Fruit fly (Drosophila melanogaster) whole organism, prepupa: ENCODE data around the gene CG43319.
A peak's percentile ranks its signal among the peaks of the same experiment; 100 is the strongest.

ENCODE experiments used
- Blimp-1 ChIP-seq: fragments of 200-800 bp; sonication (Bioruptor generic); optimal IDR thresholded peaks from 3 replicates; lab custom pipeline; 2017; ENCODE audit warnings: missing biosample characterization, missing genetic modification characterization, mild to moderate bottlenecking, moderate library complexity, missing genetic modification reagents
- CG10631 ChIP-seq: fragments of 200-800 bp; sonication (Bioruptor generic); optimal IDR thresholded peaks from 2 replicates; lab custom pipeline; 2016; ENCODE audit warnings: missing biosample characterization, missing genetic modification characterization
- CG11762 ChIP-seq: fragments of 200-800 bp; sonication (Bioruptor generic); optimal IDR thresholded peaks from 3 replicates; lab custom pipeline; 2016; ENCODE audit warnings: missing biosample characterization, missing genetic modification characterization; ENCODE audit not compliant: insufficient read depth
- CG15336 ChIP-seq: fragments of 200-800 bp; sonication (Bioruptor generic); IDR thresholded peaks from 2 replicates; pipeline ENCODE4 v1.3.6; 2022; ENCODE audit warnings: missing biosample characterization, missing genetic modification characterization
- CG1621 ChIP-seq: fragments of 200-800 bp; sonication (Bioruptor generic); optimal IDR thresholded peaks from 3 replicates; lab custom pipeline; 2018; ENCODE audit warnings: missing biosample characterization, mild to moderate bottlenecking, missing genetic modification characterization
- CG16779 ChIP-seq: fragments of 200-800 bp; sonication (Bioruptor generic); optimal IDR thresholded peaks from 3 replicates; lab custom pipeline; 2017; ENCODE audit warnings: missing biosample characterization, mild to moderate bottlenecking, missing genetic modification characterization
- CG3032 ChIP-seq: fragments of 200-800 bp; optimal IDR thresholded peaks from 2 replicates; lab custom pipeline; 2019; ENCODE audit warnings: missing biosample characterization, mild to moderate bottlenecking, missing genetic modification characterization, moderate library complexity
- CG31627 ChIP-seq: fragments of 200-800 bp; sonication (Bioruptor generic); optimal IDR thresholded peaks from 3 replicates; lab custom pipeline; 2016; ENCODE audit warnings: missing biosample characterization, missing genetic modification characterization
- CG32006 ChIP-seq: fragments of 200-800 bp; sonication (Bioruptor generic); optimal IDR thresholded peaks from 3 replicates; lab custom pipeline; 2017; ENCODE audit warnings: missing biosample characterization, mild to moderate bottlenecking, missing genetic modification characterization
- CG3919 ChIP-seq: fragments of 200-800 bp; sonication (Bioruptor generic); optimal IDR thresholded peaks from 3 replicates; lab custom pipeline; 2016; ENCODE audit warnings: missing biosample characterization, missing genetic modification characterization
- CG6163 ChIP-seq: fragments of 200-800 bp; sonication (Bioruptor generic); IDR thresholded peaks from 3 replicates; pipeline ENCODE4 v1.3.6; 2022; ENCODE audit warnings: missing biosample characterization, missing genetic modification characterization
- CG6792 ChIP-seq: fragments of 200-800 bp; sonication (Bioruptor generic); optimal IDR thresholded peaks from 3 replicates; lab custom pipeline; 2016; ENCODE audit warnings: missing biosample characterization, missing genetic modification characterization
- CG6808 ChIP-seq: fragments of 200-800 bp; sonication (Bioruptor generic); optimal IDR thresholded peaks from 3 replicates; lab custom pipeline; 2017; ENCODE audit warnings: missing biosample characterization, missing genetic modification characterization, mild to moderate bottlenecking, moderate library complexity, missing genetic modification reagents
- CG6854 ChIP-seq: fragments of 200-800 bp; sonication (Bioruptor generic); optimal IDR thresholded peaks from 2 replicates; lab custom pipeline; 2017; ENCODE audit warnings: missing biosample characterization, mild to moderate bottlenecking, missing genetic modification characterization
- CG8632 ChIP-seq: fragments of 200-800 bp; sonication (Bioruptor generic); optimal IDR thresholded peaks from 3 replicates; lab custom pipeline; 2016; ENCODE audit warnings: missing biosample characterization, missing genetic modification characterization
- CG9139 ChIP-seq: fragments of 200-800 bp; sonication (Bioruptor generic); optimal IDR thresholded peaks from 3 replicates; lab custom pipeline; 2017; ENCODE audit warnings: missing biosample characterization, mild to moderate bottlenecking, missing genetic modification characterization
- Eip78C ChIP-seq: fragments of 200-800 bp; sonication (Bioruptor generic); peaks from one replicate; lab custom pipeline; 2016; ENCODE audit warnings: missing biosample characterization, missing genetic modification characterization
- Eip93F ChIP-seq: fragments of 200-800 bp; sonication (Bioruptor generic); optimal IDR thresholded peaks from 2 replicates; lab custom pipeline; 2016; ENCODE audit warnings: missing biosample characterization, mild to moderate bottlenecking, missing genetic modification characterization
- Ets96B ChIP-seq: fragments of 200-800 bp; optimal IDR thresholded peaks from 2 replicates; lab custom pipeline; 2019; ENCODE audit warnings: missing biosample characterization, mild to moderate bottlenecking, missing genetic modification characterization, moderate library complexity
- Gug ChIP-seq: fragments of 200-800 bp; sonication (Bioruptor generic); IDR thresholded peaks from 2 replicates; pipeline ENCODE4 v1.3.6; 2022; ENCODE audit warnings: missing biosample characterization, missing genetic modification characterization
- Hr38 ChIP-seq: sonication (Bioruptor generic); optimal IDR thresholded peaks from 2 replicates; lab custom pipeline; 2016; ENCODE audit warnings: missing biosample characterization, missing genetic modification characterization
- Hr39 ChIP-seq: fragments of 200-800 bp; sonication (Bioruptor generic); optimal IDR thresholded peaks from 2 replicates; lab custom pipeline; 2016; ENCODE audit warnings: missing biosample characterization, missing genetic modification characterization
- Hr4 ChIP-seq: fragments of 200-800 bp; sonication (Bioruptor generic); optimal IDR thresholded peaks from 3 replicates; lab custom pipeline; 2016; ENCODE audit warnings: missing biosample characterization, missing genetic modification characterization
- Met ChIP-seq: fragments of 200-800 bp; sonication (Bioruptor generic); optimal IDR thresholded peaks from 3 replicates; lab custom pipeline; 2016; ENCODE audit warnings: missing biosample characterization, missing genetic modification characterization
- Smox ChIP-seq: fragments of 200-800 bp; sonication (Bioruptor generic); optimal IDR thresholded peaks from 3 replicates; lab custom pipeline; 2016; ENCODE audit warnings: missing biosample characterization, missing genetic modification characterization
- Sox14 ChIP-seq: fragments of 200-800 bp; sonication (Bioruptor generic); optimal IDR thresholded peaks from 3 replicates; lab custom pipeline; 2016; ENCODE audit warnings: missing biosample characterization, missing genetic modification characterization
- acj6 ChIP-seq: fragments of 200-800 bp; sonication (Bioruptor generic); optimal IDR thresholded peaks from 3 replicates; lab custom pipeline; 2016; ENCODE audit warnings: missing biosample characterization, missing genetic modification characterization
- dac ChIP-seq: fragments of 200-800 bp; sonication (Bioruptor generic); optimal IDR thresholded peaks from 2 replicates; lab custom pipeline; 2017; ENCODE audit warnings: missing biosample characterization, mild to moderate bottlenecking, missing genetic modification characterization
- dsx ChIP-seq: fragments of 200-800 bp; optimal IDR thresholded peaks from 3 replicates; lab custom pipeline; 2019; ENCODE audit warnings: missing biosample characterization, mild to moderate bottlenecking, missing genetic modification characterization, moderate library complexity; ENCODE audit not compliant: poor library complexity, severe bottlenecking
- eg ChIP-seq: fragments of 200-800 bp; sonication (Bioruptor generic); IDR thresholded peaks from 3 replicates; pipeline ENCODE4 v1.3.6; 2022; ENCODE audit warnings: missing biosample characterization, missing genetic modification characterization
- esn ChIP-seq: fragments of 200-800 bp; sonication (Bioruptor generic); optimal IDR thresholded peaks from 2 replicates; lab custom pipeline; 2016; ENCODE audit warnings: missing biosample characterization, mild to moderate bottlenecking, missing genetic modification characterization, moderate library complexity
- fkh ChIP-seq: fragments of 200-800 bp; sonication (Bioruptor generic); optimal IDR thresholded peaks from 3 replicates; lab custom pipeline; 2017; ENCODE audit warnings: missing biosample characterization, mild to moderate bottlenecking, missing genetic modification characterization, moderate library complexity
- lz ChIP-seq: fragments of 200-800 bp; sonication (Bioruptor generic); optimal IDR thresholded peaks from 3 replicates; lab custom pipeline; 2016; ENCODE audit warnings: missing biosample characterization, missing genetic modification characterization
- net ChIP-seq: fragments of 200-800 bp; sonication (Bioruptor generic); optimal IDR thresholded peaks from 3 replicates; lab custom pipeline; 2016; ENCODE audit warnings: missing biosample characterization, missing genetic modification characterization
- pdm3 ChIP-seq: fragments of 200-800 bp; sonication (Bioruptor generic); optimal IDR thresholded peaks from 3 replicates; lab custom pipeline; 2016; ENCODE audit warnings: missing biosample characterization, missing genetic modification characterization
- salr ChIP-seq, 2 experiments: fragments of 200-800 bp; sonication (Bioruptor generic); optimal IDR thresholded peaks; 3 replicates each; lab custom pipeline; 2016 to 2018; ENCODE audit warnings: missing biosample characterization in 2 of 2, missing genetic modification characterization in 2 of 2, mild to moderate bottlenecking in 1 of 2
- svp ChIP-seq: fragments of 200-800 bp; sonication (Bioruptor generic); peaks from one replicate; lab custom pipeline; 2016; ENCODE audit warnings: missing biosample characterization, missing genetic modification characterization
- topi ChIP-seq: fragments of 200-800 bp; sonication (Bioruptor generic); optimal IDR thresholded peaks from 3 replicates; lab custom pipeline; 2016; ENCODE audit warnings: missing biosample characterization, missing genetic modification characterization
- vri ChIP-seq: fragments of 200-800 bp; sonication (Bioruptor generic); optimal IDR thresholded peaks from 3 replicates; lab custom pipeline; 2016; ENCODE audit warnings: missing biosample characterization, mild to moderate bottlenecking, missing genetic modification characterization

CG43319 gene

DNA sequence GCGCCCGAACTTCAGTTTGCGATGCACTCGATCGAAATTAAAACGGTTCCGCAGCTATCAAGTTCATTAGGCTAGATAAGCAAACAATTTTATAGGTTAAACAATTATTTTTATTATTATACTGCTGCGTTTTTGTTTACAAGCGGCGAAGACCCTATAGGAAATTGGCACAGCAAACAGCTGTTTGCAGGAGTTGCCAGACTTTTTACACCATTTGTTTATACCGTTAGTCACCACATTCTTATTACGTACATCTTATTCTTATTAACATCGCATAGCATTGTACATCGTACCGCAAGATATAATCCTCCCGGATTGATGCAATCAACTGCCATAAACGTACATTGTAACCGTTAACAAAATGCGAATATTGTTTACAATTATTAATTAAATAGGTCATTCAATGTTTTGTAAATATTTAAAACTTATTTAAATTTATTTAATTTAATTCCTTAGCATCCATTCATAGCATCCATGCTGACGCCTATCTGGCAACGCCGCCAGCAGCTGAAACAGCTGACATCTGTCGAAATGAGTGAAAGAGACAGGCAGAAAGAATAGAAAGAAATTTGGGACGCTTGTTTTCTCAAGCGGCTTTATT lies 12.6 kb downstream of the CG43319 start, which contains the start of the genes CROT and CG12877 (continued):
- peak; percentile 5 for TF ChIP-seq vri (GFP tag; lab: Kevin White, UChicago)
- peak; percentile 82 for TF ChIP-seq CG3032 (tag; lab: Kevin White, UChicago)
- TF ChIP-seq Hr38 (GFP tag; lab: Kevin White, UChicago) = no peak
- TF ChIP-seq eg (GFP tag; lab: Robert Waterston, UW) = peak; percentile 85
- TF ChIP-seq Ets96B (tag; lab: Kevin White, UChicago) = peak; percentile 70
- TF ChIP-seq CG6854 (GFP tag; lab: Kevin White, UChicago) = no peak
- peak; percentile 66 for TF ChIP-seq Gug (GFP tag; lab: Robert Waterston, UW)
- TF ChIP-seq esn = peak; percentile 82
- TF ChIP-seq CG6163 (GFP tag; lab: Robert Waterston, UW) = peak; percentile 72
- peak; percentile 28 for TF ChIP-seq Eip93F (GFP tag; lab: Kevin White, UChicago)
- TF ChIP-seq Smox (GFP tag; lab: Kevin White, UChicago) = peak; percentile 75
- TF ChIP-seq CG1621 (tag; lab: Kevin White, UChicago) = peak; percentile 64
- TF ChIP-seq svp (GFP tag; lab: Kevin White, UChicago) = peak; percentile 67

DNA sequence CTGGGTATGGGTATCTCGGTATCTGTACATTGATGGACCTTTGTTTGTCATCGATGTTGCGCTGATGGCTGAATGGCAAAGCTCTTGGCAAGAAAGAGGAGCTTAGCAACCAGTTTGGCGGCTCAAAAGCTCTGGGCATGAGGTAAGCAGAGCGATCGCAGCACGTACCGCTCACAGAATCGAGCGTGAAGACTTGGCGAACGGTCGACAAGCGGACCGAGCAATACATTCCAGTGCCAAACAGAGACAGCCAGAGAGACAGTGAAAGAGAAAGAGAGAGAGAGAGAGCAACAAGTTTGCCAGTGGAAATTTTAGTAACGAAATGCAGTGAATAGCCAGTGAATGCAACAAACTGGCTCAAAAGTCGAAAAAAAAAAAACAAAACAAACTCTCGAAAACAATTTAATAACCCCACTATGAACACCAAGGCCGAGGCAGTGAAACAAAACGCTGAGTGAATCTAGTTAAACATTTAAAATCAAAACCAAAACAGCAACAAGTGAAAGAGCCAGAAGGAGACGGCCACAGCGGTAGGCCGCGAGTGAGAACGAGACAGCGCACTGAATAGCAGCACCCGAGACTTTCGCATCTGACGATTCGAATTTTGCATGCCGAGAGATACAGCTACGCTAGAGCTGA lies 42.4 kb downstream of the CG43319 start, which contains the start of gene Ets98B:
TSS of gene Ets98B (plus strand) at position 172 of the 639 bp plus-strand sequence.
- TF ChIP-seq CG9139 (GFP tag; lab: Kevin White, UChicago) (no peak), CG15336 (peak; percentile 23; the same call in 1 of the 2 replicates), CG6163 (GFP tag; lab: Robert Waterston, UW) (0 out of 3 replicates have a peak, but pooled peaks have one; percentile 38), Sox14 (peak; percentile 14), CG31627 (GFP tag; lab: Kevin White, UChicago) (no peak), Hr39 (no peak), Eip93F (GFP tag; lab: Kevin White, UChicago) (no peak), net (GFP tag; lab: Kevin White, UChicago) (peak; percentile 12), dsx (peak; percentile 21), Eip78C (GFP tag; lab: Kevin White, UChicago) (peak; percentile 80), CG8632 (GFP tag; lab: Kevin White, UChicago) (no peak), Met (peak; percentile 15)

DNA sequence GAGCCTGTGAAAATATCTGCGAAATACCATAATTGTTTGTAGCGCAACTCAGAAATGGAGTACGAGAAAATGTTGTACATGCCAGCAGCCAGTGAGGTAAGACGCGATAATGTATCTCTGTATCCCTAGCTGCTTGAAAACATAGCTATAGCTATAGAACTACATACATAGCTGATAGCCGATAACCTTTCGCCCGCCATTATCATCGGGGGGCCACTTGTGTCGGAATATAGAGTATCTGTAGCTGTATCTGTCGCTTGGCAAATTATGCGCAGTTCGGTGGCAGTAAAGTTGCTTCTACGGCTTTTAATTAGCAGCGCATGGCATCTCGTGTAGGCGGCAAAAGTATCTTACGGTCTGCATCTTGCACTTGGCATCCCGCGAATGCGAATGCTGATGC lies 42.9 kb downstream of the CG43319 start:
- TF ChIP-seq Sox14 = no peak
- peak; percentile 98 for TF ChIP-seq svp (GFP tag; lab: Kevin White, UChicago)

DNA sequence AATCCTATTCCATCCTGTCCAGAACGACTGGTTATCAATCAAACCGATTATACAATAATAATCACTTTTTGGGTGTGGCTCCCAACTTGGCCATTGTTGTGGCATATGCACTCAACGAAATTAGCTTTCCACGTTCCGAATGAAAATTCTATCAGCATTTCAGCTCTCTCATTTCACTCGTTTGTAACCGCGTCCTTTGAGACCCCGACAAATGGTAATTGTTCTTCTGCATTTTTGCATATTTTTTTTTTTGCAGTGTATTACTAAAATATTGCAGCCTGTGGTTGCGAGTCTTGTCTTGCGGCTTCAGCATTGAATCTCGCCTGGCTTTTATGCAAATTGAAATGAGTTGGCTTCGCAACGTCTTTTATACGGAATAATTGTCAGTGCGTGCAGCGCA lies 44.2 kb downstream of the CG43319 start:
- 0 out of 2 replicates have a peak, but pooled peaks have one; percentile 22 for TF ChIP-seq CG15336
- no peak for TF ChIP-seq Eip78C (GFP tag; lab: Kevin White, UChicago)
- no peak for TF ChIP-seq Hr38 (GFP tag; lab: Kevin White, UChicago)
- TF ChIP-seq CG1621 (tag; lab: Kevin White, UChicago) = no peak
- no peak for TF ChIP-seq lz
- TF ChIP-seq Sox14 = no peak
- TF ChIP-seq Gug (GFP tag; lab: Robert Waterston, UW) = peak; percentile 31; the same call in 1 of the 2 replicates
- no peak for TF ChIP-seq dac
- no peak for TF ChIP-seq pdm3
- no peak for TF ChIP-seq CG16779 (tag; lab: Kevin White, UChicago)
- TF ChIP-seq svp (GFP tag; lab: Kevin White, UChicago) = peak; percentile 64
- 0 out of 3 replicates have a peak, but pooled peaks have one; percentile 28 for TF ChIP-seq CG6163 (GFP tag; lab: Robert Waterston, UW)
- TF ChIP-seq acj6 (GFP tag; lab: Kevin White, UChicago) = no peak
- no peak for TF ChIP-seq CG31627 (GFP tag; lab: Kevin White, UChicago)
- no peak for TF ChIP-seq CG3919 (GFP tag; lab: Kevin White, UChicago)
- TF ChIP-seq Eip93F (GFP tag; lab: Kevin White, UChicago) = no peak
- no peak for TF ChIP-seq CG3032 (tag; lab: Kevin White, UChicago)
- TF ChIP-seq Smox (GFP tag; lab: Kevin White, UChicago) = no peak
- TF ChIP-seq CG8632 (GFP tag; lab: Kevin White, UChicago) = no peak
- TF ChIP-seq salr (GFP tag; optimal IDR thresholded peaks at IDR 0.05; lab: Kevin White, UChicago) = no peak
- TF ChIP-seq CG6792 (GFP tag; lab: Kevin White, UChicago) = no peak
- TF ChIP-seq Blimp-1 = no peak
- no peak for TF ChIP-seq CG11762 (GFP tag; lab: Kevin White, UChicago)
- TF ChIP-seq topi = no peak
- TF ChIP-seq net (GFP tag; lab: Kevin White, UChicago) = no peak
- TF ChIP-seq CG10631 = no peak
- peak; percentile 76 for TF ChIP-seq eg (GFP tag; lab: Robert Waterston, UW)
- TF ChIP-seq Ets96B (tag; lab: Kevin White, UChicago) = no peak
- peak; percentile 12 for TF ChIP-seq Hr4 (GFP tag; lab: Kevin White, UChicago)
- no peak for TF ChIP-seq vri (GFP tag; lab: Kevin White, UChicago)
- TF ChIP-seq CG32006 (GFP tag; lab: Kevin White, UChicago) = peak; percentile 25
- TF ChIP-seq esn = no peak
- no peak for TF ChIP-seq fkh
- TF ChIP-seq CG6808 = no peak
- TF ChIP-seq Hr39 = no peak
